Worm (Caenorhabditis elegans) whole organism, young adult: ENCODE data around the gene fsn-1.

Experiments
- B0019.2 ChIP-seq: fragments of 200-800 bp; sonication (Bioruptor generic); conservative IDR thresholded peaks from 2 replicates; pipeline ENCODE4 v1.3.6; 2022; ENCODE audit warnings: missing genetic modification reagents, missing genetic modification characterization, missing compliant biosample characterization
- C17E4.6 ChIP-seq: fragments of 200-800 bp; sonication (Bioruptor generic); IDR thresholded peaks from 2 replicates; pipeline ENCODE4 v1.3.6; 2022; ENCODE audit warnings: missing genetic modification reagents, missing genetic modification characterization, missing compliant biosample characterization
- F22D6.2 ChIP-seq: sonication (generic microtip); optimal IDR thresholded peaks from 2 replicates; lab custom pipeline; 2016; ENCODE audit warnings: mild to moderate bottlenecking, missing genetic modification characterization, missing compliant biosample characterization
- F23B12.7 ChIP-seq: sonication (generic microtip); optimal IDR thresholded peaks from 2 replicates; lab custom pipeline; 2017; ENCODE audit warnings: missing genetic modification characterization, mild to moderate bottlenecking, missing compliant biosample characterization, antibody characterized with exemption, moderate library complexity; ENCODE audit not compliant: insufficient read depth
- F33H1.4 ChIP-seq: fragments of 200-800 bp; sonication (Bioruptor generic); IDR thresholded peaks from 2 replicates; pipeline ENCODE4 v1.3.6; 2022; ENCODE audit warnings: missing genetic modification reagents, missing genetic modification characterization, missing compliant biosample characterization
- F57A8.1 ChIP-seq: fragments of 200-800 bp; sonication (Bioruptor generic); optimal IDR thresholded peaks from 2 replicates; lab custom pipeline; 2018; ENCODE audit warnings: mild to moderate bottlenecking, missing genetic modification characterization, moderate library complexity, missing compliant biosample characterization
- F57C9.4 ChIP-seq: sonication (generic microtip); optimal IDR thresholded peaks from 2 replicates; lab custom pipeline; 2017; ENCODE audit warnings: mild to moderate bottlenecking, missing genetic modification characterization, missing compliant biosample characterization
- T26A5.8 ChIP-seq: sonication (generic microtip); optimal IDR thresholded peaks from 2 replicates; lab custom pipeline; 2016; ENCODE audit warnings: missing genetic modification characterization, missing compliant biosample characterization
- Y53G8AR.9 ChIP-seq: fragments of 200-800 bp; sonication (Bioruptor generic); conservative IDR thresholded peaks from 2 replicates; pipeline ENCODE4 v1.3.6; 2022; ENCODE audit warnings: missing genetic modification reagents, missing genetic modification characterization, missing compliant biosample characterization
- Y79H2A.3 ChIP-seq: fragments of 200-800 bp; sonication (Bioruptor generic); conservative IDR thresholded peaks from 2 replicates; pipeline ENCODE4 v1.3.6; 2022; ENCODE audit warnings: missing genetic modification reagents, missing genetic modification characterization, missing compliant biosample characterization
- Y95B8A.8 ChIP-seq: fragments of 200-800 bp; sonication (Bioruptor generic); IDR thresholded peaks from 2 replicates; pipeline ENCODE4 v1.3.6; 2022; ENCODE audit warnings: missing genetic modification reagents, missing genetic modification characterization, missing compliant biosample characterization
- aptf-3 ChIP-seq: fragments of 200-800 bp; sonication (Bioruptor generic); IDR thresholded peaks from 2 replicates; pipeline ENCODE4 v1.3.6; 2022; ENCODE audit warnings: missing genetic modification characterization, missing compliant biosample characterization
- attf-3 ChIP-seq: fragments of 200-800 bp; sonication (Bioruptor generic); conservative IDR thresholded peaks from 2 replicates; pipeline ENCODE4 v1.3.6; 2022; ENCODE audit warnings: missing genetic modification reagents, missing genetic modification characterization, missing compliant biosample characterization
- bed-1 ChIP-seq: fragments of 200-800 bp; sonication (Bioruptor generic); IDR thresholded peaks from 2 replicates; pipeline ENCODE4 v1.3.6; 2022; ENCODE audit warnings: missing genetic modification reagents, missing genetic modification characterization, missing compliant biosample characterization
- bed-2 ChIP-seq: fragments of 200-800 bp; sonication (Bioruptor generic); IDR thresholded peaks from 2 replicates; pipeline ENCODE4 v1.3.6; 2022; ENCODE audit warnings: missing genetic modification reagents, missing genetic modification characterization, missing compliant biosample characterization
- ceh-100 ChIP-seq: fragments of 200-800 bp; sonication (Bioruptor generic); IDR thresholded peaks from 2 replicates; pipeline ENCODE4 v1.3.6; 2022; ENCODE audit warnings: missing genetic modification reagents, missing genetic modification characterization, missing compliant biosample characterization
- ceh-27 ChIP-seq: fragments of 200-800 bp; sonication (Bioruptor generic); optimal IDR thresholded peaks from 2 replicates; lab custom pipeline; 2018; ENCODE audit warnings: mild to moderate bottlenecking, missing genetic modification characterization, moderate library complexity, missing compliant biosample characterization
- ceh-40 ChIP-seq: fragments of 200-800 bp; sonication (Bioruptor generic); IDR thresholded peaks from 2 replicates; pipeline ENCODE4 v1.3.6; 2022; ENCODE audit warnings: missing genetic modification characterization, missing compliant biosample characterization
- ceh-91 ChIP-seq: fragments of 200-800 bp; sonication (Bioruptor generic); IDR thresholded peaks from 2 replicates; pipeline ENCODE4 v1.3.6; 2022; ENCODE audit warnings: missing genetic modification reagents, missing genetic modification characterization, missing compliant biosample characterization
- die-1 ChIP-seq: sonication (generic microtip); optimal IDR thresholded peaks from 2 replicates; lab custom pipeline; 2016; ENCODE audit warnings: missing genotype, mild to moderate bottlenecking, missing genetic modification characterization, missing compliant biosample characterization
- dox-1 ChIP-seq: fragments of 200-800 bp; sonication (Bioruptor generic); IDR thresholded peaks from 2 replicates; pipeline ENCODE4 v1.3.6; 2022; ENCODE audit warnings: missing genetic modification reagents, missing genetic modification characterization, missing compliant biosample characterization
- dpff-1 ChIP-seq: sonication (generic microtip); optimal IDR thresholded peaks from 2 replicates; lab custom pipeline; 2017; ENCODE audit warnings: mild to moderate bottlenecking, missing genetic modification characterization, missing compliant biosample characterization
- dpl-1 ChIP-seq: fragments of 150-350 bp; optimal IDR thresholded peaks from 2 replicates; lab custom pipeline; 2014; ENCODE audit warnings: missing biosample characterization, missing genetic modification reagents, missing genetic modification characterization
- egl-44 ChIP-seq: fragments of 200-800 bp; sonication (Bioruptor generic); IDR thresholded peaks from 2 replicates; pipeline ENCODE4 v1.3.6; 2022; ENCODE audit warnings: missing genetic modification reagents, missing genetic modification characterization, missing compliant biosample characterization
- ekl-4 ChIP-seq: fragments of 200-800 bp; sonication (Bioruptor generic); IDR thresholded peaks from 2 replicates; pipeline ENCODE4 v1.3.6; 2022; ENCODE audit warnings: missing genetic modification reagents, missing genetic modification characterization, missing compliant biosample characterization
- hlh-26 ChIP-seq: fragments of 200-800 bp; sonication (Bioruptor generic); conservative IDR thresholded peaks from 2 replicates; pipeline ENCODE4 v1.3.6; 2022; ENCODE audit warnings: missing genetic modification reagents, missing genetic modification characterization, missing compliant biosample characterization
- let-607 ChIP-seq, 2 experiments: fragments of 200-800 bp in 1 of 2; sonication (Bioruptor generic) in 1 of 2; sonication (generic microtip) in 1 of 2; optimal IDR thresholded peaks; 2 replicates each; lab custom pipeline; 2016 to 2018; ENCODE audit warnings: mild to moderate bottlenecking in 2 of 2, missing compliant biosample characterization in 2 of 2, missing genetic modification characterization in 2 of 2, moderate library complexity in 2 of 2, missing genotype in 1 of 2
- lin-40 ChIP-seq: sonication (generic microtip); optimal IDR thresholded peaks from 2 replicates; lab custom pipeline; 2016; ENCODE audit warnings: missing genetic modification characterization, mild to moderate bottlenecking, missing compliant biosample characterization, missing genotype, missing genetic modification reagents
- lin-54 ChIP-seq: fragments of 200-800 bp; sonication (Bioruptor generic); optimal IDR thresholded peaks from 2 replicates; lab custom pipeline; 2018; ENCODE audit warnings: mild to moderate bottlenecking, missing genetic modification characterization, missing compliant biosample characterization
- lsl-1 ChIP-seq: fragments of 200-800 bp; sonication (Bioruptor generic); optimal IDR thresholded peaks from 2 replicates; lab custom pipeline; 2018; ENCODE audit warnings: mild to moderate bottlenecking, missing genetic modification characterization, moderate library complexity, missing compliant biosample characterization
- madf-8 ChIP-seq: fragments of 200-800 bp; sonication (Bioruptor generic); conservative IDR thresholded peaks from 2 replicates; pipeline ENCODE4 v1.3.6; 2022; ENCODE audit warnings: missing genetic modification reagents, missing genetic modification characterization, missing compliant biosample characterization
- mcd-1 ChIP-seq: fragments of 200-800 bp; sonication (Bioruptor generic); IDR thresholded peaks from 2 replicates; pipeline ENCODE4 v1.3.6; 2022; ENCODE audit warnings: missing genetic modification reagents, missing genetic modification characterization, missing compliant biosample characterization
- nfyb-1 ChIP-seq: fragments of 200-800 bp; sonication (Bioruptor generic); IDR thresholded peaks from 2 replicates; pipeline ENCODE4 v1.3.6; 2022; ENCODE audit warnings: missing genetic modification reagents, missing genetic modification characterization, missing compliant biosample characterization
- nhr-80 ChIP-seq: sonication (generic microtip); optimal IDR thresholded peaks from 2 replicates; lab custom pipeline; 2016; ENCODE audit warnings: missing genetic modification characterization, missing compliant biosample characterization
- rcor-1 ChIP-seq: fragments of 200-800 bp; sonication (Bioruptor generic); IDR thresholded peaks from 2 replicates; pipeline ENCODE4 v1.3.6; 2022; ENCODE audit warnings: missing genetic modification reagents, missing genetic modification characterization, missing compliant biosample characterization
- rec-8 ChIP-seq, 2 experiments: sonication (generic microtip); optimal IDR thresholded peaks; 2 replicates each; lab custom pipeline; 2016; ENCODE audit warnings: mild to moderate bottlenecking in 2 of 2, missing genetic modification characterization in 2 of 2, missing genetic modification reagents in 2 of 2, missing genotype in 2 of 2, missing biosample characterization in 1 of 2, missing compliant biosample characterization in 1 of 2, moderate library complexity in 1 of 2
- rpc-1 ChIP-seq, 2 experiments: fragments of 150-350 bp in 1 of 2; sonication (generic microtip) in 1 of 2; optimal IDR thresholded peaks; 2 replicates each; lab custom pipeline; 2014 to 2018; ENCODE audit warnings: missing biosample characterization in 1 of 2, missing genetic modification characterization in 1 of 2, missing genetic modification reagents in 1 of 2, missing genotype in 1 of 2
- snpc-1.3 ChIP-seq: sonication (generic microtip); optimal IDR thresholded peaks from 2 replicates; lab custom pipeline; 2017; ENCODE audit warnings: missing genetic modification characterization, mild to moderate bottlenecking, missing compliant biosample characterization, antibody characterized with exemption, moderate library complexity, missing genotype, missing genetic modification reagents; ENCODE audit not compliant: insufficient read depth
- tbp1 ChIP-seq: fragments of 200-800 bp; sonication (Bioruptor generic); optimal IDR thresholded peaks from 2 replicates; lab custom pipeline; 2018; ENCODE audit warnings: mild to moderate bottlenecking, missing genetic modification characterization, missing compliant biosample characterization
- unc-130 ChIP-seq: sonication (generic microtip); optimal IDR thresholded peaks from 2 replicates; lab custom pipeline; 2016; ENCODE audit warnings: missing genetic modification reagents, missing genetic modification characterization, missing compliant biosample characterization
- xnd-1 ChIP-seq: sonication (generic microtip); optimal IDR thresholded peaks from 2 replicates; lab custom pipeline; 2016; ENCODE audit warnings: missing genotype, missing genetic modification reagents, missing genetic modification characterization, missing compliant biosample characterization
- zfh-2 ChIP-seq: fragments of 200-800 bp; sonication (Bioruptor generic); conservative IDR thresholded peaks from 2 replicates; pipeline ENCODE4 v1.3.6; 2022; ENCODE audit warnings: missing genetic modification reagents, missing genetic modification characterization, missing compliant biosample characterization
- ztf-18 ChIP-seq: sonication (generic microtip); optimal IDR thresholded peaks from 2 replicates; lab custom pipeline; 2016; ENCODE audit warnings: missing genotype, mild to moderate bottlenecking, missing genetic modification characterization, missing compliant biosample characterization
- ztf-25 ChIP-seq: fragments of 200-800 bp; sonication (Bioruptor generic); IDR thresholded peaks from 2 replicates; pipeline ENCODE4 v1.3.6; 2022; ENCODE audit warnings: missing genetic modification reagents, missing genetic modification characterization, missing compliant biosample characterization
- ztf-28 ChIP-seq: fragments of 200-800 bp; sonication (Bioruptor generic); IDR thresholded peaks from 2 replicates; pipeline ENCODE4 v1.3.6; 2022; ENCODE audit warnings: missing genetic modification reagents, missing genetic modification characterization, missing compliant biosample characterization

The fsn-1 gene

DNA sequence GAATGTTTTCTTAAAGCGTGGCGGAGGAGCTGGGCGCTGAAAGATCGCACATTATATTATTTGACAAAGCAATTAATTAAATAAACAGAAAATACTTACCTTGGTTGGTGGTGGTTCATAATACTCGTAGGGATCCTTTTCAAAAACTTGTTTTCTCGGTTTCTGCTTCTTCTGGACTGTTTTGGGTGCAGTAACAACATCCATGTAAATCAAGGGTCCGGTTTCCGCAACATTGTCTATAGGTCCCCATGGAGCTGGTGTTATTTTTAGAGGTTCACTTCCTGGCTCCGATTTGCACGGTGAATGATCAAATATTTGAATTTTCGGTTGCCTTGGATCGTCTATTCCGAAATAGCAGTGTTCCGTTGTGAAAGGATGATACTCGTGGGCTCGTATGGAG, 13.0 kb upstream of the fsn-1 start:
- no peak for TF ChIP-seq lin-40 (tag; lab: Kevin White, UChicago)

DNA sequence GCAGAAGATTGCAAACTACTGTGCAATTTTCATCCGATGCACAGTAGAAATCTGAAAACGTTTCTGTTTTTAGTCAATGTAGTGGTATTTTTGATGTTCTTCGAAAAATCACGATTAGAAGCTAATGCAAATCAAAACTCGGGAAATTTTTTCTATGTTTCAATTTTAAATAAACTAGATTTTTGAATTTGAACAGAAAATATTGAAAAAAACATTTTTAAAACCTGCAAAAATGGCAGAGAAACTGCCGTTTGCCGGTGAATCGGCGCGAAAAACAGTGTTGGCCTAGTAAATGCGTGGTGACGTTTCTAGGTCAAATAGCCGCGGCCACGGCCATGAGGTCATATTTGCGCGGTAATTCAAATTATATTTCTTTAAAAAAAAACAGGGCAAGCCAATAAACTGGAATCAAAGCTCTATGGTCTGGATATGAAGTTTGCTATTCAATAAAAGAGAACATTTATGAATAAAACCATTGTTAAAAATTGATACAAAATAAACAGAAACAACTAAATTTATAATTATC, 6.9 kb upstream of the fsn-1 start, which contains the start of gene set-2:
TSS of gene set-2 (minus strand) at position 51 of the 526 bp plus-strand sequence.
- TF ChIP-seq Y95B8A.8 (GFP tag; lab: Robert Waterston, UW) (peak; percentile 89), rpc-1 (optimal IDR thresholded peaks at IDR 0.05; lab: Kevin White, UChicago) (no peak), rpc-1 (tag; optimal IDR thresholded peaks at IDR 0.05; lab: Kevin White, UChicago) (no peak), xnd-1 (peak; percentile 58), ceh-91 (GFP tag; lab: Robert Waterston, UW) (peak; percentile 82), Y79H2A.3 (no peak), let-607 (tag; optimal IDR thresholded peaks at IDR 0.05; lab: Kevin White, UChicago) (peak in 1 of 2 experiments; percentile 32), die-1 (no peak), lin-54 (GFP tag; lab: Kevin White, UChicago) (peak; percentile 97), nfyb-1 (GFP tag; lab: Robert Waterston, UW) (peak; percentile 76), nhr-80 (tag; lab: Kevin White, UChicago) (peak; percentile 30), ceh-100 (GFP tag; lab: Robert Waterston, UW) (peak; percentile 50), unc-130 (peak; percentile 95), F22D6.2 (tag; lab: Kevin White, UChicago) (peak; percentile 43), T26A5.8 (no peak), rec-8 (tag; optimal IDR thresholded peaks at IDR 0.05; lab: Kevin White, UChicago) (peak; percentile 52 to 80), tbp1 (GFP tag; lab: Kevin White, UChicago) (peak; percentile 48), dpff-1 (tag; lab: Kevin White, UChicago) (no peak), ztf-25 (GFP tag; lab: Robert Waterston, UW) (peak; percentile 87), ceh-27 (GFP tag; lab: Kevin White, UChicago) (peak; percentile 88), lsl-1 (GFP tag; lab: Kevin White, UChicago) (peak; percentile 75), C17E4.6 (GFP tag; lab: Robert Waterston, UW) (peak; percentile 59; the same call in 1 of the 2 replicates), aptf-3 (GFP tag; lab: Robert Waterston, UW) (no peak), F33H1.4 (GFP tag; lab: Robert Waterston, UW) (peak; percentile 76), ceh-40 (GFP tag; lab: Robert Waterston, UW) (peak; percentile 54; the same call in 1 of the 2 replicates), B0019.2 (GFP tag; lab: Robert Waterston, UW) (peak; percentile 72), zfh-2 (0 out of 2 replicates have a peak, but pooled peaks have one; percentile 30), bed-2 (GFP tag; lab: Robert Waterston, UW) (peak; percentile 92), hlh-26 (GFP tag; lab: Robert Waterston, UW) (no peak), F57A8.1 (GFP tag; lab: Kevin White, UChicago) (no peak), ztf-28 (peak; percentile 81; the same call in 1 of the 2 replicates), egl-44 (peak; percentile 69; the same call in 1 of the 2 replicates), rcor-1 (GFP tag; lab: Robert Waterston, UW) (peak; percentile 81), F57C9.4 (tag; lab: Kevin White, UChicago) (no peak), attf-3 (GFP tag; lab: Robert Waterston, UW) (peak; percentile 66), dox-1 (GFP tag; lab: Robert Waterston, UW) (peak; percentile 90), F23B12.7 (no peak), Y53G8AR.9 (peak; percentile 51; the same call in 1 of the 2 replicates), dpl-1 (GFP tag; lab: Kevin White, UChicago) (peak; percentile 92), mcd-1 (GFP tag; lab: Robert Waterston, UW) (peak; percentile 83), ztf-18 (peak; percentile 74), bed-1 (0 out of 2 replicates have a peak, but pooled peaks have one; percentile 79), madf-8 (GFP tag; lab: Robert Waterston, UW) (peak; percentile 77), ekl-4 (GFP tag; lab: Robert Waterston, UW) (peak; percentile 65; the same call in 1 of the 2 replicates), snpc-1.3 (tag; lab: Kevin White, UChicago) (peak; percentile 60)
